Worm (Caenorhabditis elegans) whole organism, L4/young adult: ENCODE measurements around the gene Y47D7A.17.

Source experiments
- W03F9.2 ChIP-seq: fragments of 150-350 bp; optimal IDR thresholded peaks from 2 replicates; lab custom pipeline; 2014; ENCODE audit warnings: missing biosample characterization, missing genetic modification characterization
- dao-5 ChIP-seq: sonication (generic microtip); optimal IDR thresholded peaks from 2 replicates; lab custom pipeline; 2016; ENCODE audit warnings: missing genotype, missing genetic modification characterization, moderate library complexity, missing compliant biosample characterization
- him-1 ChIP-seq: sonication (generic microtip); optimal IDR thresholded peaks from 2 replicates; lab custom pipeline; 2016; ENCODE audit warnings: missing genotype, missing genetic modification reagents, missing genetic modification characterization, missing compliant biosample characterization

ce11 chrV:4398127-4398526 lies 13.5 kb downstream of the Y47D7A.17 start:
- TF ChIP-seq him-1 = no peak
- TF ChIP-seq W03F9.2 (tag; lab: Kevin White, UChicago) = no peak
- TF ChIP-seq dao-5 (tag; lab: Kevin White, UChicago) = no peak
